Fruit fly (Drosophila melanogaster): ENCODE measurements around the gene CG31909.

CG31909 gene

DNA sequence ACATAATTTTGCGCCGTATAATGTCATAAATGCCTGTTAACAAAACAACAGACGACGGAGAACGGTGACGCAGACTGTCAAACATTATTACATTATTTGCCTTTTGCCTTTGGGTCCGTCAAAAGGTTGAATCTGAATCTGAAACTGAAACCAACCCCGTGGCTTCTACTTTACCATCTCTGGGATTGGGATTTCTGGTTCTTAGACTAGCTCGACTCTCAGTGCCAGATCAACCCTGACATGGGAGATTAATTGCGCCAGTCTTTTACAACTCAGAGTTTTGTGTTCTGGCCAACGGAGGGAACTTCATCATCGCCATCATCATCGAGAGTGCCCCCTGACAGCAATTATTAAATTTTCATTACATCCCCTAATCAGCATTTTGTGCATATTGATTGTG is 15.1 kb downstream of the CG31909 start:
- TF ChIP-seq CG17801 (GFP tag; optimal IDR thresholded peaks at IDR 0.05; ENCODE audit: partially characterized antibody) = no peak

DNA sequence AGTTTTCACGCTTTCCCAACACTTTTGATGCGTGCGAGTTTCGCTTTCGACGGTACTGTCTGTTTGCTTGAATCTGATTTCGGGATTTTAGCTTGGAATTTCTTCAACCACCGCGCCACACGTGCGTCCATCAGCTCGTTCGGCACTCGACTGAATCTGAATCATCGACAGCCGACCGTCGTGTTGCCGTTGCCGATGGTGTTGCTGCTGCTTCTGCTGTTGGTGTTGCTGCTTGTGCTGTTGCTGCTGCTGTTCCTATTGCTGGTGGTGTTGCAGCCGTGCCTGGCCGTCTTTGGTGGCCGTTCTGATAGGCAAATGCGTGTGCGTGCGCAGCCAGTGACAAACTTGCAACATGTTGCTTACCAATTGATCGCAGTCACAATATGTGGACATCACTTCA is 19.7 kb downstream of the CG31909 start, which contains the start of gene Wnt4:
Wnt4 (minus strand) TSS at position 155 of the 400 bp plus-strand sequence.
- no peak for TF ChIP-seq CG17801 (GFP tag; optimal IDR thresholded peaks at IDR 0.05; ENCODE audit: partially characterized antibody)

DNA sequence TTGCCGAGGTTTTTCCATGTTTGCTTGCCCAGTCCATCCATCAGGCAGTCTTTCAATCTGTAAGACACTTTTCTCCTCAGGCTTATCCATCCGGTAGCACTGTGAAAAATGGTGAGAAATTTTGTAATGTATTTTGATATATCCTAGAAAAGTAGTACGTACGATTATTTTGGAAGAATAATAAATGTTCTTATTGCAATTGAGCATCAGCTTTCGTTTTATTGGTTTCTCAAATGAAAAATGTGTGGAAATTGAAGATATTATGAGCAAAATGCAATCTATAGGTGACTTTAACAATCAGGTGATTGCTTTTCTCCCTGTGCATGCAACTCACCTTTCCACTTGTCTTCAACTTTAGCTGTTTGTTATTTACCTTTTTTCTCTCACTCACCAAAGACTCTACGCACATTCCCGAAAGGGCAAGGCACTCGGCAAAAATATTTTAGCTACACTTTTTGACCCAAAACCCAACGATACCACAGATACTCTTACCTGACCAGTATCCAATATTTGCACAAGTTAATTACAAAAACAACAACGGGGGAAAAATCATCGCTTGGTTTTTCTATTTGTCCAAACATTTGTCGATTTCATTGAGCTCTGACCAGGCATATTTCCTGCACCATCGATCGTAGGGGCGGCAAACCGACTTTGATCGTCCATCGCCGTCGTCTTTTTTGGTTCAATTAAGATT is 20.4 kb downstream of the CG31909 start:
- no peak for TF ChIP-seq CG17801 (GFP tag; optimal IDR thresholded peaks at IDR 0.05; ENCODE audit: partially characterized antibody)

DNA sequence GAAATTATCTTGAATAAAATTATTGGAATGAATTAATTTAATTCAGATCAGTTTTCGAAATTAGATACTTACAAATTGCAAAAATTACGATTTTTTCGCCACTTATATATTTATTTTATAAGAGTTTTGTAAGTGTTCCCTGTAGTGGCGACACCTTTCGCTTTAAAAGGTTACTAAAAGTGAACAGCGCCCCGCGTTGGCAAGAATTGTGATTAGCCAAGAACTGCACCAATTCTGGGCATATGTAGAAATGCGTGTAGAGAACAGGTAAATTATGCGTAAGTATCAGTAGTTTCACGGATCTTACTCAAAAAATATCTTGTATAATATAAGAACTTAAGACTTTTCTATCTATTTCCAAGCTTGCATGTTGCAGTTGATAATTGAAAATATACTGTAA is 24.1 kb downstream of the CG31909 start:
- no peak for TF ChIP-seq CG17801 (GFP tag; optimal IDR thresholded peaks at IDR 0.05; ENCODE audit: partially characterized antibody)

DNA sequence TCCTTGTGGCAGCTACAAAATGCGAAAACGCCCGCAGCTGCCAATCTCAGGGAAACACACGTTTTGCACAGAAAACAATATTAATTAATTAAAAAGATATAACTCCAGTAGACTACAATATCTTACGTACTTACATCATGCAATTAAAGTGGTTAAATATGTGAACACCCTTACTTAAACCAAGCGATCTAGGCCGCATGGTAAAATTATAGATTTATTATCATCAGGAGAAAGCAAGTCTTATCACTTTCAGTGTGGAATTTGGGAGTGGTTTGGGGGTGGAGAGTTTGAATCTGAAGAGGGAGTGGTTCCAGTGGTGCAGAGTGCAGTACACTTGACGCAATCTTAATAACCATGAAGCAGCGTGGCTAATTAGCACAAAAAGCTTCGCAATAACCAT is 24.8 kb downstream of the CG31909 start:
- no peak for TF ChIP-seq CG17801 (GFP tag; optimal IDR thresholded peaks at IDR 0.05; ENCODE audit: partially characterized antibody)

DNA sequence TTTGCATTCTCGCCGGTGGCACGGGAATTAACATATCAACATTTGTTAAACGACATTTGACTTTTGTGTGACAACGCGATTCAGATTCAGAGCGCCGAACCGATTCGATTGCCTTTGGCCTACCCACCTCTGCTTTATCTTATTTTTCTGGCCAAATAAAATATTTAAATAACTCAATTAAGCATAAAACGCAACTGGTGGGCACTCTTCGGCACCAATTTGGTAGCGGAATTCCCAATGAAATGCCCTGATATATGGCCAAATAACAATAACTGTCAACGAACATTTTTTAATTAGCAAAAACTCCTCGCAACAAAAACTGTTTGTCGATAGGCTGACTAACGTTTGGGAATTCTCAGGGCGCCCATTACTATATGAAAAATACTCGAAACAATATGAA is 26.8 kb downstream of the CG31909 start:
- TF ChIP-seq CG17801 (GFP tag; optimal IDR thresholded peaks at IDR 0.05; ENCODE audit: partially characterized antibody) = no peak

DNA sequence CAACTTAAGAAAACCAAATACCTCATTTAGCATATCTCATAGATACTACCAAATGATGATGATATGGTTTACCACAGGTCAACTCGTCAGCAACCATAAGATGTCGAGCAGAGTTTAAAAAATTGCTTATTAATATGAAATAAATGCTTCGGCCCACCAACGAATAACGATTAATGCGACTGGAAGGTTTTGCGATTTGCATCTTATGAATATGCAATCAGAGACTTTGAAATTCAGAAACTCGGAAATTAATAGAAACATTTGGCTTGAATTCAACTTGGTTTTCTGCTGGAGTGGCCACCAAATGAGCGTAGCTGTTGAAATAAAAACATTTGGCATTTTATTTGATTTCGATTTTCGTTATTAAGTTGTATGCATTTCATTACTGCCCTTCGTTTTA is 27.5 kb downstream of the CG31909 start:
- TF ChIP-seq CG17801 (GFP tag; optimal IDR thresholded peaks at IDR 0.05; ENCODE audit: partially characterized antibody) = no peak

DNA sequence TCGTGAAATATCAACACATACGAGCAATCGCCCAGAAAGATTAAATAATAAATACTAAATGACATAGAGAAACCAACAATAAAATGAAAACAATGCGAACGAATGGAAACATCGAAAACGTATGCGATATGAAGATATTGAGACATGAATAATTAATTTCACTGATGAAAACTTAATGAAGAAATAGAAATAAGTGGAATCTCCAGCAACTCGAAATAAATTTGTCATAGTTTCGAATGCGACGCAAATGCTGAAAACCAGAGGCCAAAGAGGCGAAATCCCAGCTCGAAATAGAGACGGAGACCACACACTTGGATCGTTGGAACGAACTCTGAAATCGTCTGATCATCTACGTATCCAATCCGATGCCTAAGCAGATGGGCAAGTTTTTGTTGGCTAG is 28.6 kb downstream of the CG31909 start:
- TF ChIP-seq CG17801 (GFP tag; optimal IDR thresholded peaks at IDR 0.05; ENCODE audit: partially characterized antibody) = no peak

DNA sequence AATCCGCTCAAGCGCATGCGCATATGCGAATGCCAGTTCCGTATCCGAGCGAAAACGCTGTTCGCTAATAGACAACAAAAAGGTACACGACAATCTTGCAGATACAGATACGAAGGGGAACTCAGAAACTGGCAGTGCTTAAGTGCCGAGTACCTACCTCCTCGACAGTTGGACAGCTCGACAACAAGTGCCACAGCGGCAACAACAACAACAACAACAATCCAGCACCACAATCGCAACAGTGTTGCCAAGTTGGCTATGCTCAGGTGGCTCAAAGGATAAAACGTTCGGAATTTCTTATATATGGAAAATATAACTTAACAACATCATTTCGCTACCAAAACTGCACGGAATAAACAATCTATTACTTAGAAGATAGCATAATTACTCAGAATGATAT is 32.6 kb downstream of the CG31909 start:
- TF ChIP-seq CG17801 (GFP tag; optimal IDR thresholded peaks at IDR 0.05; ENCODE audit: partially characterized antibody) = no peak

DNA sequence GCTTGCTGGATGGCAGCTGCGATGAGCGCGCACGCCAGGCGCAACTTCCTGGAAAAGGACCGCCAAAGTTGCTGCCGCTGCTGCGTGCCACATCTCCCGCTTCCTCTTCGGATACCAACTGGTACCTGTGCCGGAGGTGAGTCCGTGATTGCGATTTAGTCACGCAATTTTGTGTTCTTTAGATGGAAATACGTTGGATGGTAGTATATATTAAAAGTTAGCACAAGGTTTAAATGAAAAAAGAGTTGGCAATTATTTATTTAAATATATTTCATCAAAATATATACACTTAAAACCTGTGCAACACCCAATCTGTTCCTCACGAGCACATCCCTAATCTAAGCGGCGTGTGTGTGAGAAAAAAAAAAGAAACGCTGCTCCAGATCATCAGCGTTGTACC is 33.3 kb downstream of the CG31909 start:
- TF ChIP-seq CG17801 (GFP tag; optimal IDR thresholded peaks at IDR 0.05; ENCODE audit: partially characterized antibody) = no peak

DNA sequence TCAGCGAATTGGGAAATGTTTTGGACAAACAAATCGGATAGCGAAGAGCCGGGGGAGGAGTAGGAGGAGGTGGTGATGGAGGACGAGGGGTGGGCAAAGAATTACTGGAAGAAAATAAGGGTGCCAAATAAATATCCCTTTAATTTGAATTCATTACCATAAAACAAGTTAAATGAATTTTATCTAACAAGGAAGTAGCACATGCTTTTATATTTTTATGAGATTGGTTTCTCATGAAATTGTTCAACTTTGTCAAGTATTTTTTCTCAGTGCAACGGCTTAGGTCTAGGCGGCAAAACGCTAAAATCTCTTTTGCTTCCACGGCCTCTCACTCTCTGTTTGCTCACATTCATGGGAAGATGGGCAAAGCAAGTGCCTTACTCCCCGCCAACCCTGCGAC is 34.7 kb downstream of the CG31909 start:
- no peak for TF ChIP-seq CG17801 (GFP tag; optimal IDR thresholded peaks at IDR 0.05; ENCODE audit: partially characterized antibody)

DNA sequence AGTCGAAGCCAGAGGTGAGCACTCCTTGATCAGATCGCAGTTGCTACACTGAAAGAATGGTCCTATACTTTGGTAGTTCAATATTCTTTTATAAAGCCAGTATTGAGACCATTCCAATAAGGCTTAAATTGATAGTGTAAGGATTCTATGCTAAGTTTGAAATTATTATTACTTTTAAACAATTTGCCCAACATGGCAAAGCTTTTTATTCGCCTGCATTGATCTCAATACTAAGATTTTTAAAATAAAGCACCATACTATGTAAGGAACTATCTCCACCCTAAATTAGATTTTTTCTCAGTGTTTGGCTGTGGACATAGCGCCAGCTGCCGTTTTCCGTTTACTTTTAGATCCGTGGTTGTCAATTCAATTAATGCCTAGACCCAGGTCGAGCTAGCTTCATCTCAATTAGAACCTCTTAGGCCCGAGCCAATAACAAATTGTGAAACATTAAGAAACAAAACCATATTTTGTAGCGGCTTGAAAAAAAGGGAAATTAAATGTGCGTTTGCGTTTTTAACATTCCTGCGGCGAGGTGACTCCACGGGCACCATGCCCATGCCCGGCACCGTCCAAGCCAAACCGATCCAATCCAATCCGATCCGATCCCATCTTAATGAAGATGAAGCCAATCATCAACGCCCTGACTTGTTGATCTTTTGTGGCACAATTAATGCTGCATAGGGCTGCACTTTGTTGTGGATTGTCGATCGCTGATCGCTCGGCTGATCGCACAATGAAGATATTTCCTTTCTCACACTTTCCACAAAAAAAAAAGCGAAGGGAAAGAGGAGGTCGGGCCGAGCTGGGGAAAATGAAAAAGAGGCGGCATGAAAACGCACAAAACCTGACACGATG is 36.4 kb downstream of the CG31909 start:
- TF ChIP-seq CG17801 (GFP tag; optimal IDR thresholded peaks at IDR 0.05; ENCODE audit: partially characterized antibody) = no peak

DNA sequence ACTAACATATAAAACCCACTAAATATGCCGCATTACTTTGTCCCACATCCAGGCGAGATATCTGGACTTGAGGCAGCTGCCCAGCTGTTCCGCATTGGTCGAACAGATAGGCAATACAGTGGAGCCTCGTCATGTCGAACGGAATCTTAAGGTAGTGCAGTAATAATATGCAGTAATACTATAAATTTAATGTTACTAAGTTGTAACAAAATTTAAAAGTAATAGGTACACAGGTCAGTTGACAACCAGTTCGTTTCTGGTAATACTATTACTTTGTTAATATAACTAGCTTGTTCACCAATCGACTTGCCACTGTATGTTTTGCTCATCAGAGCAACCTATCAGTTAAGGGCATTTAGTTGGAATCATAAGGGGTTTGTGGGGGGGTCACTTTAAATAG is 37.7 kb downstream of the CG31909 start:
- TF ChIP-seq CG17801 (GFP tag; optimal IDR thresholded peaks at IDR 0.05; ENCODE audit: partially characterized antibody) = no peak

DNA sequence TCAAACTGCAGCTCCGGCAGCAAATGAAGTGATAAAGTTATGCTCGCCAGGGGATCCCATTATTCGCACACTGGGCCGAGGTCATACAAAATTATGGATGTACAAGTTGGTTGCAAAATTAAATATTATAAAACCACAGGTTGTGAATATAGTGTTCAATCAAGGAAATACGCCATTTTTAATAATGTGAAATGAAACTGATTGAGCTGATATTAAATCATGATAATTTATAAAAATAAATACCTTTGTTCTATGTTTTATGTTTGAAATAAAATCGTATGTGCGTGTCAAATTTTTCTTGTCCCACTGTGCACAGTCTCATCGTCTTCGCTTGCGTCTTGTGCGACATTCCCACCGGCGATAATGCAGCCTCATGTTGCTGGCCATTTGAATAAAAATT is 38.6 kb downstream of the CG31909 start:
- TF ChIP-seq CG17801 (GFP tag; optimal IDR thresholded peaks at IDR 0.05; ENCODE audit: partially characterized antibody) = no peak

DNA sequence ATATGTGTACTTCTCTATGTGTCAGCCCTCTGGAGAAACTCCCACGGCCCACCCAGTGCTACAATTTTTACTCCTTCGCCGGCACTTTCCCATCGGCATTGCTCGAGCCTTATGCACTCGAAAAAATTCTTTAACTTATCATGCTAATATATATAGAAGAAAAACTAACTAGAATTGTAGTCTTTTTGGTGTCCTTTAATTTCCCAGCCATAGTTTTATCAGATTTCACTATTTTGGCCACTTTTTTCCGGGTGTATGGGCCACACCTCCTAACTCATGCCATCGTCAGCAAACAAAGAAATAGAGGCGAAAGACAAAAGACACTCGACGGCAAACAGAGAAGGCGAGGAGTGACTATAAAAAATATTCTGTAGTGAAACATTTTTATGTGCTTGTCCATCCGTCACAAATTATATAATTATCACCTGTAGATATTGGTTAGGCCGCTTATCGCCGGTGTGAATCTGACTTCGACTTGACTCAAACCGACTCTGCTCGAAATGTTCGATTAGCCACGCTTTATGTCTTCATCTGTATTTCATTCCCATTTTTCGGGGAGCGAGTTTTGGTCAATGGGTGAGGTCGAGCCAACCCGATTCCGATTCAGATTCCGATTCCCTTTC is 41.5 kb downstream of the CG31909 start:
- no peak for TF ChIP-seq CG17801 (GFP tag; optimal IDR thresholded peaks at IDR 0.05; ENCODE audit: partially characterized antibody)

DNA sequence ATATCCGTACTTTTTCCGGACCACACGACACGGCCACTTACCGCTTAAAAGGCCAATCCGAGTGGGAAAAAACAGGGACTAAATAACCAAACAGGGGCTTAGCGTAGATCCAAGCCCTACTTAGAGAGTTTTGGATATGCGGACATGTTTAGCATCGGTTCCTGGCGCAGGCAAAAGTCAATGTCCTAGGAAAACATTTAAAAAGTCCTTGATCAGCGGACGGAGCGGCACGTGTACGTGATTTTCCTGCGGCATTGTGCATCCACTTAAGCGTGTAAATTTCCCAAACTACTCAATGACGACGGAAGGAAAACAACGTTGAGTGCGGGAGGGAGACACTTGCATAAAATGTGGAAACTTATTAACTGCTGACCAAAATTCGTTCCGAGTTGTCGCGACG is 42.7 kb downstream of the CG31909 start:
- TF ChIP-seq CG17801 (GFP tag; optimal IDR thresholded peaks at IDR 0.05; ENCODE audit: partially characterized antibody) = no peak
